Fruit fly (Drosophila melanogaster) whole organism, embryonic: ENCODE measurements around the gene puf.

Experiments
- Awh ChIP-seq: fragments of 200-800 bp; sonication (Bioruptor generic); IDR thresholded peaks from 2 replicates; pipeline ENCODE4, ENCODE4 v1.3.6; 2022; ENCODE audit warnings: missing biosample characterization, missing genetic modification characterization
- CG1024 ChIP-seq: fragments of 200-800 bp; sonication (Bioruptor generic); IDR thresholded peaks from 2 replicates; pipeline ENCODE4 v1.3.6; 2022; ENCODE audit warnings: missing biosample characterization, missing genetic modification characterization
- CG12299 ChIP-seq: fragments of 200-800 bp; sonication (Bioruptor generic); optimal IDR thresholded peaks from 2 replicates; lab custom pipeline; 2018; ENCODE audit warnings: missing biosample characterization, mild to moderate bottlenecking, missing genetic modification characterization
- CG13287 ChIP-seq: fragments of 200-800 bp; sonication (Bioruptor generic); IDR thresholded peaks from 2 replicates; pipeline ENCODE4 v1.3.6; 2022; ENCODE audit warnings: missing biosample characterization, missing genetic modification characterization; ENCODE audit not compliant: partially characterized antibody
- CG13424 ChIP-seq: fragments of 200-800 bp; sonication (Bioruptor generic); optimal IDR thresholded peaks from 2 replicates; lab custom pipeline; 2019; ENCODE audit warnings: missing biosample characterization, mild to moderate bottlenecking, missing genetic modification characterization, moderate library complexity
- CG14014 ChIP-seq: fragments of 200-800 bp; sonication (Bioruptor generic); IDR thresholded peaks from 2 replicates; pipeline ENCODE4 v1.3.6; 2022; ENCODE audit warnings: missing biosample characterization, missing genetic modification characterization
- CG16863 ChIP-seq: fragments of 200-800 bp; sonication (Bioruptor generic); optimal IDR thresholded peaks from 3 replicates; lab custom pipeline; 2016; ENCODE audit warnings: missing biosample characterization, missing genetic modification characterization
- CG17568 ChIP-seq: fragments of 200-800 bp; sonication (Bioruptor generic); optimal IDR thresholded peaks from 2 replicates; lab custom pipeline; 2018; ENCODE audit warnings: missing biosample characterization, mild to moderate bottlenecking, missing genetic modification characterization, moderate library complexity
- CG17802 ChIP-seq: fragments of 200-800 bp; sonication (Bioruptor generic); optimal IDR thresholded peaks from 2 replicates; lab custom pipeline; 2018; ENCODE audit warnings: missing biosample characterization, mild to moderate bottlenecking, missing genetic modification characterization, moderate library complexity
- CG17829 ChIP-seq: fragments of 200-800 bp; optimal IDR thresholded peaks from 2 replicates; lab custom pipeline; 2019; ENCODE audit warnings: missing biosample characterization, mild to moderate bottlenecking, missing genetic modification characterization, moderate library complexity
- CG32767 ChIP-seq: fragments of 200-800 bp; sonication (Bioruptor generic); IDR thresholded peaks from 2 replicates; pipeline ENCODE4 v1.3.6; 2022; ENCODE audit warnings: missing biosample characterization, missing genetic modification characterization
- CG34224 ChIP-seq: fragments of 200-800 bp; sonication (Bioruptor generic); IDR thresholded peaks from 3 replicates; pipeline ENCODE4 v1.3.6; 2022; ENCODE audit warnings: missing biosample characterization, missing genetic modification characterization; ENCODE audit not compliant: partially characterized antibody
- CG3838 ChIP-seq: fragments of 200-800 bp; sonication (Bioruptor generic); optimal IDR thresholded peaks from 3 replicates; lab custom pipeline; 2016; ENCODE audit warnings: missing biosample characterization, missing genetic modification characterization
- CG7839 ChIP-seq: fragments of 200-800 bp; sonication (Bioruptor generic); optimal IDR thresholded peaks from 3 replicates; lab custom pipeline; 2018; ENCODE audit warnings: missing biosample characterization, mild to moderate bottlenecking, missing genetic modification characterization, moderate library complexity
- CG7987 ChIP-seq: fragments of 200-800 bp; sonication (Bioruptor generic); optimal IDR thresholded peaks from 2 replicates; lab custom pipeline; 2018; ENCODE audit warnings: missing biosample characterization, mild to moderate bottlenecking, missing genetic modification characterization, moderate library complexity
- CG9215 ChIP-seq: fragments of 200-800 bp; sonication (Bioruptor generic); IDR thresholded peaks from 2 replicates; pipeline ENCODE4 v1.3.6; 2022; ENCODE audit warnings: missing biosample characterization, missing genetic modification characterization
- Dll ChIP-seq: fragments of 200-800 bp; sonication (Bioruptor generic); IDR thresholded peaks from 4 replicates; pipeline ENCODE4 v1.3.6; 2022; ENCODE audit warnings: missing biosample characterization, missing genetic modification characterization; ENCODE audit not compliant: partially characterized antibody
- Dp ChIP-seq: fragments of 200-800 bp; sonication (Bioruptor generic); optimal IDR thresholded peaks from 2 replicates; lab custom pipeline; 2018; ENCODE audit warnings: missing biosample characterization, mild to moderate bottlenecking, missing genetic modification characterization, moderate library complexity
- HmgZ ChIP-seq: fragments of 200-800 bp; sonication (Bioruptor generic); optimal IDR thresholded peaks from 2 replicates; lab custom pipeline; 2018; ENCODE audit warnings: missing biosample characterization, mild to moderate bottlenecking, missing genetic modification characterization
- NC2β ChIP-seq: fragments of 200-800 bp; sonication (Bioruptor generic); optimal IDR thresholded peaks from 2 replicates; lab custom pipeline; 2016; ENCODE audit warnings: missing biosample characterization, missing genetic modification characterization
- Neu2 ChIP-seq: fragments of 200-800 bp; sonication (Bioruptor generic); optimal IDR thresholded peaks from 3 replicates; lab custom pipeline; 2016; ENCODE audit warnings: missing biosample characterization, missing genetic modification characterization, borderline replicate concordance
- Opbp ChIP-seq: fragments of 200-800 bp; sonication (Bioruptor generic); IDR thresholded peaks from 3 replicates; pipeline ENCODE4 v1.3.6; 2022; ENCODE audit warnings: missing biosample characterization, missing genetic modification characterization; ENCODE audit not compliant: partially characterized antibody
- Trl ChIP-seq, 3 experiments: fragments of >200 bp in 2 of 3; fragments of 200-800 bp in 1 of 3; sonication (Bioruptor generic) in 1 of 3; optimal IDR thresholded peaks; 2 replicates in 1 of 3; 3 replicates in 2 of 3; lab custom pipeline; 2016 to 2017; ENCODE audit warnings: missing biosample characterization in 1 of 3, missing genetic modification characterization in 1 of 3
- YL-1 ChIP-seq: fragments of 200-800 bp; sonication (Bioruptor generic); optimal IDR thresholded peaks from 3 replicates; lab custom pipeline; 2017; ENCODE audit warnings: missing biosample characterization, mild to moderate bottlenecking, missing genetic modification characterization
- ac ChIP-seq: fragments of 200-800 bp; sonication (Bioruptor generic); optimal IDR thresholded peaks from 3 replicates; lab custom pipeline; 2017; ENCODE audit warnings: missing biosample characterization, mild to moderate bottlenecking, missing genetic modification characterization
- amos ChIP-seq: fragments of 200-800 bp; sonication (Bioruptor generic); IDR thresholded peaks from 2 replicates; pipeline ENCODE4 v1.3.6; 2022; ENCODE audit warnings: missing biosample characterization, missing genetic modification characterization; ENCODE audit not compliant: partially characterized antibody
- ato ChIP-seq: fragments of 200-800 bp; sonication (Bioruptor generic); IDR thresholded peaks from 2 replicates; pipeline ENCODE4 v1.3.6; 2022; ENCODE audit warnings: missing biosample characterization, missing genetic modification characterization; ENCODE audit not compliant: partially characterized antibody
- bbx ChIP-seq: fragments of 200-800 bp; sonication (Bioruptor generic); IDR thresholded peaks from 2 replicates; pipeline ENCODE4 v1.3.6; 2022; ENCODE audit warnings: missing biosample characterization, missing genetic modification characterization; ENCODE audit not compliant: partially characterized antibody
- bowl ChIP-seq: fragments of 200-800 bp; sonication (Bioruptor generic); IDR thresholded peaks from 2 replicates; pipeline ENCODE4 v1.3.6; 2022; ENCODE audit warnings: missing biosample characterization, missing genetic modification characterization
- cg ChIP-seq: fragments of 200-800 bp; sonication (Bioruptor generic); optimal IDR thresholded peaks from 3 replicates; lab custom pipeline; 2019; ENCODE audit warnings: missing biosample characterization, mild to moderate bottlenecking, missing genetic modification characterization, moderate library complexity
- insv ChIP-seq, 2 experiments: fragments of 200-800 bp; sonication (Bioruptor generic); optimal IDR thresholded peaks; 3 replicates each; lab custom pipeline; 2016 to 2018; ENCODE audit warnings: missing biosample characterization in 2 of 2, missing genetic modification characterization in 2 of 2
- kah ChIP-seq: fragments of 200-800 bp; sonication (Bioruptor generic); optimal IDR thresholded peaks from 2 replicates; lab custom pipeline; 2018; ENCODE audit warnings: missing biosample characterization, mild to moderate bottlenecking, missing genetic modification characterization
- kay ChIP-seq: fragments of 200-800 bp; sonication (Bioruptor generic); optimal IDR thresholded peaks from 2 replicates; lab custom pipeline; 2016; ENCODE audit warnings: missing biosample characterization, missing genetic modification characterization
- mirr ChIP-seq: fragments of 200-800 bp; sonication (Bioruptor generic); optimal IDR thresholded peaks from 3 replicates; lab custom pipeline; 2018; ENCODE audit warnings: missing biosample characterization, mild to moderate bottlenecking, missing genetic modification characterization
- nerfin-2 ChIP-seq: fragments of 200-800 bp; sonication (Bioruptor generic); IDR thresholded peaks from 2 replicates; pipeline ENCODE4 v1.3.6; 2022; ENCODE audit warnings: missing biosample characterization, missing genetic modification characterization; ENCODE audit not compliant: partially characterized antibody
- nmo ChIP-seq: fragments of 200-800 bp; sonication (Bioruptor generic); optimal IDR thresholded peaks from 2 replicates; lab custom pipeline; 2018; ENCODE audit warnings: missing biosample characterization, mild to moderate bottlenecking, missing genetic modification characterization, moderate library complexity
- otp ChIP-seq: fragments of 200-800 bp; sonication (Bioruptor generic); IDR thresholded peaks from 3 replicates; pipeline ENCODE4, ENCODE4 v1.3.6; 2022; ENCODE audit warnings: missing biosample characterization, missing genetic modification characterization
- scrt ChIP-seq: fragments of 200-800 bp; sonication (Bioruptor generic); optimal IDR thresholded peaks from 2 replicates; lab custom pipeline; 2018; ENCODE audit warnings: missing biosample characterization, mild to moderate bottlenecking, missing genetic modification characterization, moderate library complexity
- sd ChIP-seq: fragments of 200-800 bp; sonication (Bioruptor generic); optimal IDR thresholded peaks from 3 replicates; lab custom pipeline; 2018; ENCODE audit warnings: missing biosample characterization, mild to moderate bottlenecking, missing genetic modification characterization, moderate library complexity
- sim ChIP-seq: fragments of 200-800 bp; sonication (Bioruptor generic); IDR thresholded peaks from 2 replicates; pipeline ENCODE4 v1.3.6; 2022; ENCODE audit warnings: missing biosample characterization, missing genetic modification characterization
- slbo ChIP-seq: fragments of 200-800 bp; sonication (Bioruptor generic); IDR thresholded peaks from 2 replicates; pipeline ENCODE4 v1.3.6; 2022; ENCODE audit warnings: missing biosample characterization, missing genetic modification characterization
- stwl ChIP-seq: fragments of 200-800 bp; sonication (Bioruptor generic); optimal IDR thresholded peaks from 3 replicates; lab custom pipeline; 2018; ENCODE audit warnings: missing biosample characterization, mild to moderate bottlenecking, missing genetic modification characterization, moderate library complexity
- twi ChIP-seq: fragments of 200-800 bp; optimal IDR thresholded peaks from 2 replicates; lab custom pipeline; 2019; ENCODE audit warnings: missing biosample characterization, mild to moderate bottlenecking, missing genetic modification characterization, moderate library complexity
- unc-4 ChIP-seq: fragments of 200-800 bp; sonication (Bioruptor generic); IDR thresholded peaks from 2 replicates; pipeline ENCODE4 v1.3.6; 2022; ENCODE audit warnings: missing biosample characterization, missing genetic modification characterization; ENCODE audit not compliant: partially characterized antibody
- zen ChIP-seq: fragments of 200-800 bp; sonication (Bioruptor generic); optimal IDR thresholded peaks from 3 replicates; lab custom pipeline; 2018; ENCODE audit warnings: missing biosample characterization, mild to moderate bottlenecking, missing genetic modification characterization, moderate library complexity

Gene puf

DNA sequence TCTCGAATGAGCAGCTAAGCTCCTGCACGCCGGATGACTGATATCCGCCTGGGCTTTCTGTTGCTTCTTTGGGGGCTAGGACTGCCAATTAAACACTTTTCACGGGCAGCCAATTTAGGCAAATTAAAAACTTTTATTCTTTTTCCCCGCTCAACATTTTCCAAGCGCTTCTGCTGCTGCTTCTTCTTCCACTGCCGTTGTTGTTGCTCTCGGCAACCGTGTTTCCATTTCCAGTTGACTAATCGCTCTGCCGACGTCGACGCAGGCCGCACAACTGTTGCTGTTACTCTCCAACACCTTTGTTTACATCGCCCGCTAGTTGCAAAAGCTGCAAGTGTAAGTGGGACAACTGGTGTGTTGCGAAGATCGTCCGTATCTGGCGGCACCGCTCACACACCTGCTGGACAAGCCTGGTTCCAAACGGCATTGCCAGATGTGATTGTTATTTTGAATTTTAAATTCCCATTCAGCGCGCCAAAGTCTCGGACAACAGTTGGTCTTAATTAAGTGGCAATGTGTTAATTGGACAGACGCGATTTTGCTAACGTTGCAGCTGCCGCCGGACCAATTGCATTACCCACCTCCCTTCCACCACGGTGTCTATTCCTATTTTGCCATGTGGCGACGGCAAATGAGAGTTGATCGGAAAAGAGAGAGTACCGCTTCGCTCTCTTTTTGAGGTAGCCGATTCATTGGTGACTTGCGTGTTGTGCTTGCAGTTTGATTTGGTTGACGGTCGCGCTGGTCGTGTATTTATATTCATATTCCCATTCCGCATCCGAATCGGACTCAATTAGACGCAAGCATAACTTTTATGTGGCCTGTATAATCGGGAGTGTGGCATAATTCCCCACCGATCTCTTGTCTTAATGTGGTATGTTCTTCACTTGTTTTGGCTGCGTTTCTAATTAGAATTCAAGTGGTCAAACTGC, 19.7 kb downstream of the puf start, which contains the start of gene Wsck (continued):
- TF ChIP-seq CG32767 = 0 out of 2 replicates have a peak, but pooled peaks have one; percentile 25
- TF ChIP-seq Opbp = peak; percentile 58; the same call in 1 of the 3 replicates
- TF ChIP-seq sim (GFP tag; lab: Robert Waterston, UW) = no peak
- peak; percentile 34; the same call in 1 of the 2 replicates for TF ChIP-seq bbx
- TF ChIP-seq unc-4 (GFP tag; lab: Robert Waterston, UW) = peak; percentile 15; the same call in 1 of the 2 replicates
- peak; percentile 41; the same call in 1 of the 2 replicates for TF ChIP-seq amos (GFP tag; lab: Robert Waterston, UW)
- TF ChIP-seq CG7839 (tag; lab: Kevin White, UChicago) = no peak
- TF ChIP-seq YL-1 (GFP tag; lab: Kevin White, UChicago) = peak; percentile 87
- peak; percentile 21 for TF ChIP-seq ac (GFP tag; lab: Kevin White, UChicago)
- peak; percentile 24; the same call in 1 of the 2 replicates for TF ChIP-seq Awh (GFP tag; lab: Robert Waterston, UW)
- peak; percentile 99 for TF ChIP-seq CG9215 (GFP tag; lab: Robert Waterston, UW)
- peak; percentile 2 for TF ChIP-seq CG13424 (tag; lab: Kevin White, UChicago)
- peak; percentile 22 for TF ChIP-seq CG7987 (GFP tag; lab: Kevin White, UChicago)
- TF ChIP-seq scrt (GFP tag; lab: Kevin White, UChicago) = peak; percentile 28
- 0 out of 4 replicates have a peak, but pooled peaks have one; percentile 28 for TF ChIP-seq Dll
- no peak for TF ChIP-seq Neu2
- no peak for TF ChIP-seq CG12299 (tag; lab: Kevin White, UChicago)
- TF ChIP-seq cg (GFP tag; lab: Kevin White, UChicago) = peak; percentile 13
- peak; percentile 44; the same call in 1 of the 3 replicates for TF ChIP-seq CG34224 (GFP tag; lab: Robert Waterston, UW)
- TF ChIP-seq HmgZ = peak; percentile 47
- 0 out of 2 replicates have a peak, but pooled peaks have one; percentile 16 for TF ChIP-seq CG14014 (GFP tag; lab: Robert Waterston, UW)
- peak; percentile 51 to 74 for TF ChIP-seq Trl (optimal IDR thresholded peaks at IDR 0.05; lab: Kevin White, UChicago)
- TF ChIP-seq Trl (GFP tag; optimal IDR thresholded peaks at IDR 0.05; lab: Kevin White, UChicago) = peak; percentile 14
- peak in 1 of 2 experiments; percentile 89 for TF ChIP-seq insv (GFP tag; optimal IDR thresholded peaks at IDR 0.05; lab: Kevin White, UChicago)
- no peak for TF ChIP-seq CG17568
- peak; percentile 21 for TF ChIP-seq CG17829
- peak; percentile 20 for TF ChIP-seq NC2β
- TF ChIP-seq CG13287 = peak; percentile 36; the same call in 1 of the 2 replicates
- no peak for TF ChIP-seq CG16863
- TF ChIP-seq slbo (GFP tag; lab: Robert Waterston, UW) = 0 out of 2 replicates have a peak, but pooled peaks have one; percentile 11
- no peak for TF ChIP-seq bowl (GFP tag; lab: Robert Waterston, UW)
- peak; percentile 27 for TF ChIP-seq nmo
- TF ChIP-seq mirr (GFP tag; lab: Kevin White, UChicago) = peak; percentile 58
- peak; percentile 79 for TF ChIP-seq zen (tag; lab: Kevin White, UChicago)
- peak; percentile 75 for TF ChIP-seq Dp (GFP tag; lab: Kevin White, UChicago)
- peak; percentile 40; the same call in 1 of the 2 replicates for TF ChIP-seq nerfin-2 (GFP tag; lab: Robert Waterston, UW)
- TF ChIP-seq CG1024 (GFP tag; lab: Robert Waterston, UW) = no peak
- peak; percentile 72; the same call in 1 of the 3 replicates for TF ChIP-seq otp (GFP tag; lab: Robert Waterston, UW)
- peak; percentile 89 for TF ChIP-seq kay (GFP tag; lab: Kevin White, UChicago)
- TF ChIP-seq CG17802 (tag; lab: Kevin White, UChicago) = no peak
- peak; percentile 62 for TF ChIP-seq kah (GFP tag; lab: Kevin White, UChicago)
- peak; percentile 31 for TF ChIP-seq twi (tag; lab: Kevin White, UChicago)
- peak; percentile 31 for TF ChIP-seq sd (tag; lab: Kevin White, UChicago)
- TF ChIP-seq ato (GFP tag; lab: Robert Waterston, UW) = peak; percentile 41; the same call in 1 of the 2 replicates
- peak; percentile 67 for TF ChIP-seq CG3838 (GFP tag; lab: Kevin White, UChicago)
- peak; percentile 51 for TF ChIP-seq stwl
